Fruit fly (Drosophila melanogaster) whole organism, embryonic: ENCODE data around the gene Cyp4ac2.

Experiments used
- Atf6 ChIP-seq: fragments of 200-800 bp; sonication (Bioruptor generic); IDR thresholded peaks from 2 replicates; pipeline ENCODE4 v1.3.6; 2022; ENCODE audit warnings: missing biosample characterization, missing genetic modification characterization
- CG10321 ChIP-seq: fragments of 200-800 bp; sonication (Bioruptor generic); IDR thresholded peaks from 2 replicates; pipeline ENCODE4 v1.3.6; 2022; ENCODE audit warnings: missing biosample characterization, missing genetic modification characterization
- CG10979 ChIP-seq: fragments of 200-800 bp; sonication (Bioruptor generic); optimal IDR thresholded peaks from 2 replicates; lab custom pipeline; 2018; ENCODE audit warnings: missing biosample characterization, mild to moderate bottlenecking, missing genetic modification characterization, moderate library complexity
- CG11504 ChIP-seq: fragments of 200-800 bp; sonication (Bioruptor generic); optimal IDR thresholded peaks from 3 replicates; lab custom pipeline; 2019; ENCODE audit warnings: missing biosample characterization, mild to moderate bottlenecking, missing genetic modification characterization, moderate library complexity
- CG11723 ChIP-seq: fragments of 200-800 bp; sonication (Bioruptor generic); optimal IDR thresholded peaks from 2 replicates; lab custom pipeline; 2017; ENCODE audit warnings: missing biosample characterization, mild to moderate bottlenecking, missing genetic modification characterization
- CG16863 ChIP-seq: fragments of 200-800 bp; sonication (Bioruptor generic); optimal IDR thresholded peaks from 3 replicates; lab custom pipeline; 2016; ENCODE audit warnings: missing biosample characterization, missing genetic modification characterization
- CG3163 ChIP-seq: fragments of 200-800 bp; sonication (Bioruptor generic); optimal IDR thresholded peaks from 3 replicates; lab custom pipeline; 2016; ENCODE audit warnings: missing biosample characterization, missing genetic modification characterization
- CG34376 ChIP-seq: fragments of 200-800 bp; sonication (Bioruptor generic); optimal IDR thresholded peaks from 2 replicates; lab custom pipeline; 2018; ENCODE audit warnings: missing biosample characterization, mild to moderate bottlenecking, missing genetic modification characterization
- CG3838 ChIP-seq: fragments of 200-800 bp; sonication (Bioruptor generic); optimal IDR thresholded peaks from 3 replicates; lab custom pipeline; 2016; ENCODE audit warnings: missing biosample characterization, missing genetic modification characterization
- CG4328 ChIP-seq: fragments of 200-800 bp; sonication (Bioruptor generic); optimal IDR thresholded peaks from 3 replicates; lab custom pipeline; 2017; ENCODE audit warnings: missing biosample characterization, missing genetic modification reagents, missing genetic modification characterization
- CG4730 ChIP-seq: fragments of 200-800 bp; sonication (Bioruptor generic); IDR thresholded peaks from 2 replicates; pipeline ENCODE4 v1.3.6; 2022; ENCODE audit warnings: missing biosample characterization, missing genetic modification characterization
- CG5953 ChIP-seq: fragments of 200-800 bp; sonication (Bioruptor generic); IDR thresholded peaks from 2 replicates; pipeline ENCODE4 v1.3.6; 2022; ENCODE audit warnings: missing biosample characterization, missing genetic modification characterization
- CG6765 ChIP-seq: fragments of 200-800 bp; sonication (Bioruptor generic); optimal IDR thresholded peaks from 3 replicates; lab custom pipeline; 2017; ENCODE audit warnings: missing biosample characterization, mild to moderate bottlenecking, missing genetic modification characterization
- CG8089 ChIP-seq: fragments of 200-800 bp; sonication (Bioruptor generic); optimal IDR thresholded peaks from 3 replicates; lab custom pipeline; 2016; ENCODE audit warnings: missing biosample characterization, missing genetic modification characterization
- CG8924 ChIP-seq: fragments of 200-800 bp; optimal IDR thresholded peaks from 3 replicates; lab custom pipeline; 2019; ENCODE audit warnings: missing biosample characterization, mild to moderate bottlenecking, missing genetic modification characterization, moderate library complexity
- CG9817 ChIP-seq: fragments of 200-800 bp; sonication (Bioruptor generic); optimal IDR thresholded peaks from 2 replicates; lab custom pipeline; 2018; ENCODE audit warnings: missing biosample characterization, mild to moderate bottlenecking, missing genetic modification characterization, moderate library complexity
- Chrac-16 ChIP-seq: fragments of 200-800 bp; sonication (Bioruptor generic); optimal IDR thresholded peaks from 3 replicates; lab custom pipeline; 2016; ENCODE audit warnings: missing biosample characterization, missing genetic modification characterization
- Dek ChIP-seq: fragments of 200-800 bp; sonication (Bioruptor generic); optimal IDR thresholded peaks from 3 replicates; lab custom pipeline; 2019; ENCODE audit warnings: missing biosample characterization, mild to moderate bottlenecking, missing genetic modification characterization, moderate library complexity
- E2f1 ChIP-seq: fragments of 200-800 bp; sonication (Bioruptor generic); IDR thresholded peaks from 2 replicates; pipeline ENCODE4 v1.3.6; 2022; ENCODE audit warnings: missing biosample characterization, missing genetic modification characterization
- Fer2 ChIP-seq: fragments of 200-800 bp; sonication (Bioruptor generic); optimal IDR thresholded peaks from 2 replicates; lab custom pipeline; 2018; ENCODE audit warnings: missing biosample characterization, mild to moderate bottlenecking, missing genetic modification characterization, moderate library complexity
- Fer3 ChIP-seq: fragments of 200-800 bp; sonication (Bioruptor generic); optimal IDR thresholded peaks from 2 replicates; lab custom pipeline; 2018; ENCODE audit warnings: missing biosample characterization, mild to moderate bottlenecking, missing genetic modification characterization, moderate library complexity
- Hand ChIP-seq: fragments of 200-800 bp; sonication (Bioruptor generic); optimal IDR thresholded peaks from 2 replicates; lab custom pipeline; 2017; ENCODE audit warnings: mild to moderate bottlenecking, missing biosample characterization, missing genetic modification reagents, missing genetic modification characterization
- Hsf ChIP-seq: fragments of 200-800 bp; sonication (Bioruptor generic); optimal IDR thresholded peaks from 3 replicates; lab custom pipeline; 2016; ENCODE audit warnings: missing biosample characterization, missing genetic modification characterization
- Kr ChIP-seq: fragments of 200-800 bp; sonication (Bioruptor generic); optimal IDR thresholded peaks from 2 replicates; lab custom pipeline; 2017; ENCODE audit warnings: missing biosample characterization, mild to moderate bottlenecking, missing genetic modification characterization
- Meics ChIP-seq: fragments of 200-800 bp; sonication (Bioruptor generic); optimal IDR thresholded peaks from 2 replicates; lab custom pipeline; 2017; ENCODE audit warnings: missing biosample characterization, mild to moderate bottlenecking, missing genetic modification characterization
- Ravus ChIP-seq: fragments of 200-800 bp; sonication (Bioruptor generic); IDR thresholded peaks from 2 replicates; pipeline ENCODE4 v1.3.6; 2022; ENCODE audit warnings: missing biosample characterization, missing genetic modification characterization
- Rfx ChIP-seq: fragments of 200-800 bp; sonication (Bioruptor generic); IDR thresholded peaks from 2 replicates; pipeline ENCODE4 v1.3.6; 2022; ENCODE audit warnings: missing biosample characterization, missing genetic modification characterization
- TFAM ChIP-seq: fragments of 200-800 bp; sonication (Bioruptor generic); optimal IDR thresholded peaks from 2 replicates; lab custom pipeline; 2017; ENCODE audit warnings: missing biosample characterization, missing genetic modification characterization, inconsistent platforms
- Trl ChIP-seq, 3 experiments: fragments of >200 bp in 2 of 3; fragments of 200-800 bp in 1 of 3; sonication (Bioruptor generic) in 1 of 3; optimal IDR thresholded peaks; 2 replicates in 1 of 3; 3 replicates in 2 of 3; lab custom pipeline; 2016 to 2017; ENCODE audit warnings: missing biosample characterization in 1 of 3, missing genetic modification characterization in 1 of 3
- ato ChIP-seq: fragments of 200-800 bp; sonication (Bioruptor generic); IDR thresholded peaks from 2 replicates; pipeline ENCODE4 v1.3.6; 2022; ENCODE audit warnings: missing biosample characterization, missing genetic modification characterization; ENCODE audit not compliant: partially characterized antibody
- cato ChIP-seq: fragments of 200-800 bp; sonication (Bioruptor generic); optimal IDR thresholded peaks from 2 replicates; lab custom pipeline; 2016; ENCODE audit warnings: missing biosample characterization, missing genetic modification characterization, borderline replicate concordance
- da ChIP-seq: fragments of 200-800 bp; sonication (Bioruptor generic); optimal IDR thresholded peaks from 2 replicates; lab custom pipeline; 2016; ENCODE audit warnings: missing biosample characterization, missing genetic modification characterization
- dpn ChIP-seq, 2 experiments: fragments of 200-800 bp; sonication (Bioruptor generic); optimal IDR thresholded peaks; 3 replicates each; lab custom pipeline; 2016; ENCODE audit warnings: missing biosample characterization in 2 of 2, missing genetic modification characterization in 2 of 2
- fd3F ChIP-seq: fragments of 200-800 bp; sonication (Bioruptor generic); optimal IDR thresholded peaks from 2 replicates; lab custom pipeline; 2018; ENCODE audit warnings: missing biosample characterization, mild to moderate bottlenecking, missing genetic modification characterization, moderate library complexity
- gce ChIP-seq: fragments of 200-800 bp; sonication (Bioruptor generic); IDR thresholded peaks from 3 replicates; pipeline ENCODE4 v1.3.6; 2022; ENCODE audit warnings: missing biosample characterization, missing genetic modification characterization
- ind ChIP-seq: fragments of 200-800 bp; sonication (Bioruptor generic); optimal IDR thresholded peaks from 3 replicates; lab custom pipeline; 2016; ENCODE audit warnings: missing biosample characterization, missing genetic modification characterization
- inv ChIP-seq: fragments of 200-800 bp; sonication (Bioruptor generic); IDR thresholded peaks from 2 replicates; pipeline ENCODE4 v1.3.6; 2022; ENCODE audit warnings: missing biosample characterization, missing genetic modification characterization; ENCODE audit not compliant: partially characterized antibody
- kay ChIP-seq: fragments of 200-800 bp; sonication (Bioruptor generic); optimal IDR thresholded peaks from 2 replicates; lab custom pipeline; 2016; ENCODE audit warnings: missing biosample characterization, missing genetic modification characterization
- nom ChIP-seq: fragments of 200-800 bp; sonication (Bioruptor generic); optimal IDR thresholded peaks from 2 replicates; lab custom pipeline; 2017; ENCODE audit warnings: missing biosample characterization, missing genetic modification characterization, mild to moderate bottlenecking, moderate library complexity, missing genetic modification reagents
- odd ChIP-seq: fragments of 200-800 bp; sonication (Bioruptor generic); optimal IDR thresholded peaks from 2 replicates; lab custom pipeline; 2017; ENCODE audit warnings: missing biosample characterization, mild to moderate bottlenecking, missing genetic modification characterization
- prd ChIP-seq, 3 experiments: fragments of >200 bp in 2 of 3; fragments of 200-800 bp in 1 of 3; sonication (Bioruptor generic) in 1 of 3; optimal IDR thresholded peaks in 2 of 3; IDR thresholded peaks in 1 of 3; 2 replicates in 2 of 3; 3 replicates in 1 of 3; pipeline versions ENCODE4 v1.3.6 to Lab custom; 2017 to 2022; ENCODE audit warnings: missing biosample characterization in 1 of 3, missing genetic modification characterization in 1 of 3
- schlank ChIP-seq: fragments of 200-800 bp; sonication (Bioruptor generic); optimal IDR thresholded peaks from 2 replicates; lab custom pipeline; 2018; ENCODE audit warnings: missing biosample characterization, mild to moderate bottlenecking, missing genetic modification characterization
- scrt ChIP-seq: fragments of 200-800 bp; sonication (Bioruptor generic); optimal IDR thresholded peaks from 2 replicates; lab custom pipeline; 2018; ENCODE audit warnings: missing biosample characterization, mild to moderate bottlenecking, missing genetic modification characterization, moderate library complexity
- sd ChIP-seq: fragments of 200-800 bp; sonication (Bioruptor generic); optimal IDR thresholded peaks from 3 replicates; lab custom pipeline; 2018; ENCODE audit warnings: missing biosample characterization, mild to moderate bottlenecking, missing genetic modification characterization, moderate library complexity
- sisA ChIP-seq: fragments of 200-800 bp; sonication (Bioruptor generic); IDR thresholded peaks from 2 replicates; pipeline ENCODE4 v1.3.6; 2022; ENCODE audit warnings: missing biosample characterization, missing genetic modification characterization
- slbo ChIP-seq: fragments of 200-800 bp; sonication (Bioruptor generic); IDR thresholded peaks from 2 replicates; pipeline ENCODE4 v1.3.6; 2022; ENCODE audit warnings: missing biosample characterization, missing genetic modification characterization
- slou ChIP-seq: fragments of 200-800 bp; sonication (Bioruptor generic); optimal IDR thresholded peaks from 3 replicates; lab custom pipeline; 2016; ENCODE audit warnings: missing biosample characterization, missing genetic modification characterization
- stc ChIP-seq: fragments of 200-800 bp; sonication (Bioruptor generic); IDR thresholded peaks from 2 replicates; pipeline ENCODE4 v1.3.6; 2022; ENCODE audit warnings: missing biosample characterization, missing genetic modification characterization
- tgo ChIP-seq: fragments of 200-800 bp; sonication (Bioruptor generic); IDR thresholded peaks from 3 replicates; pipeline ENCODE4 v1.3.6; 2022; ENCODE audit warnings: missing biosample characterization, missing genetic modification characterization
- tin ChIP-seq: fragments of 200-800 bp; sonication (Bioruptor generic); optimal IDR thresholded peaks from 3 replicates; lab custom pipeline; 2016; ENCODE audit warnings: missing biosample characterization, missing genetic modification characterization

The Cyp4ac2 gene

dm6 chr2L:5224724-5225319, 41.4 kb upstream of the Cyp4ac2 start (continued):
- TF ChIP-seq CG9817 (tag; lab: Kevin White, UChicago) (no peak), gce (no peak), Meics (peak; percentile 34), Ravus (no peak), Kr (GFP tag; lab: Kevin White, UChicago) (no peak), CG3838 (GFP tag; lab: Kevin White, UChicago) (no peak), Fer3 (tag; lab: Kevin White, UChicago) (no peak), Hand (GFP tag; lab: Kevin White, UChicago) (no peak), CG4730 (no peak), kay (GFP tag; lab: Kevin White, UChicago) (no peak), Chrac-16 (no peak), tgo (no peak), Dek (tag; lab: Kevin White, UChicago) (no peak), scrt (GFP tag; lab: Kevin White, UChicago) (no peak), da (GFP tag; lab: Kevin White, UChicago) (no peak), prd (optimal IDR thresholded peaks at IDR 0.05; lab: Kevin White, UChicago) (no peak), prd (GFP tag; IDR thresholded peaks at IDR 0.05; lab: Robert Waterston, UW) (0 out of 3 replicates have a peak, but pooled peaks have one; percentile 35), CG5953 (GFP tag; lab: Robert Waterston, UW) (no peak), CG34376 (peak; percentile 15), slou (no peak), CG3163 (GFP tag; lab: Kevin White, UChicago) (no peak), fd3F (GFP tag; lab: Kevin White, UChicago) (peak; percentile 4), CG11723 (GFP tag; lab: Kevin White, UChicago) (no peak), slbo (peak; percentile 53), sisA (GFP tag; lab: Robert Waterston, UW) (no peak), CG8089 (GFP tag; lab: Kevin White, UChicago) (no peak), stc (GFP tag; lab: Robert Waterston, UW) (no peak), TFAM (GFP tag; lab: Kevin White, UChicago) (no peak), schlank (tag; lab: Kevin White, UChicago) (no peak), Hsf (GFP tag; lab: Kevin White, UChicago) (no peak), odd (no peak), nom (GFP tag; lab: Kevin White, UChicago) (no peak), Rfx (GFP tag; lab: Robert Waterston, UW) (peak; percentile 67), dpn (GFP tag; optimal IDR thresholded peaks at IDR 0.05; lab: Kevin White, UChicago) (no peak), CG10321 (no peak), ato (GFP tag; lab: Robert Waterston, UW) (no peak), CG4328 (GFP tag; lab: Kevin White, UChicago) (no peak), CG6765 (GFP tag; lab: Kevin White, UChicago) (peak; percentile 19), E2f1 (GFP tag; lab: Robert Waterston, UW) (no peak), CG16863 (GFP tag; lab: Kevin White, UChicago) (no peak), cato (no peak), tin (GFP tag; lab: Kevin White, UChicago) (no peak), Atf6 (peak; percentile 48; the same call in 1 of the 2 replicates), CG11504 (tag; lab: Kevin White, UChicago) (no peak), CG8924 (tag; lab: Kevin White, UChicago) (no peak), CG10979 (no peak), Fer2 (no peak), sd (tag; lab: Kevin White, UChicago) (peak; percentile 43), inv (GFP tag; lab: Robert Waterston, UW) (0 out of 2 replicates have a peak, but pooled peaks have one; percentile 13), Trl (optimal IDR thresholded peaks at IDR 0.05; lab: Kevin White, UChicago) (no peak), Trl (GFP tag; optimal IDR thresholded peaks at IDR 0.05; lab: Kevin White, UChicago) (no peak), ind (GFP tag; lab: Kevin White, UChicago) (no peak)
